Worm (Caenorhabditis elegans) whole organism, late embryonic: ENCODE data around the gene lmp-1.

Experiments used
- C08G9.2 ChIP-seq: sonication (generic microtip); optimal IDR thresholded peaks from 2 replicates; lab custom pipeline; 2016; ENCODE audit warnings: mild to moderate bottlenecking, missing genetic modification characterization, moderate library complexity, missing compliant biosample characterization
- F13H6.1 ChIP-seq: sonication (generic microtip); optimal IDR thresholded peaks from 2 replicates; lab custom pipeline; 2016; ENCODE audit warnings: missing genetic modification characterization, missing compliant biosample characterization
- T23F11.4 ChIP-seq: fragments of 200-800 bp; sonication (Bioruptor generic); optimal IDR thresholded peaks from 2 replicates; lab custom pipeline; 2018; ENCODE audit warnings: mild to moderate bottlenecking, missing genetic modification characterization, missing compliant biosample characterization
- Y22D7AL.16 ChIP-seq: sonication (generic microtip); optimal IDR thresholded peaks from 2 replicates; lab custom pipeline; 2016; ENCODE audit warnings: missing genetic modification characterization, missing compliant biosample characterization
- ahr-1 ChIP-seq: sonication (generic microtip); optimal IDR thresholded peaks from 2 replicates; lab custom pipeline; 2016; ENCODE audit warnings: missing genetic modification characterization, missing compliant biosample characterization
- ceh-14 ChIP-seq: sonication (generic microtip); optimal IDR thresholded peaks from 2 replicates; lab custom pipeline; 2016; ENCODE audit warnings: missing genotype, missing genetic modification characterization, missing compliant biosample characterization
- ceh-18 ChIP-seq: sonication (generic microtip); optimal IDR thresholded peaks from 2 replicates; lab custom pipeline; 2016; ENCODE audit warnings: missing genetic modification characterization, missing compliant biosample characterization
- ceh-19 ChIP-seq: fragments of 200-800 bp; sonication (Bioruptor generic); optimal IDR thresholded peaks from 2 replicates; lab custom pipeline; 2018; ENCODE audit warnings: mild to moderate bottlenecking, missing genetic modification characterization, missing compliant biosample characterization
- ceh-34 ChIP-seq: sonication (generic microtip); optimal IDR thresholded peaks from 2 replicates; lab custom pipeline; 2016; ENCODE audit warnings: mild to moderate bottlenecking, missing genetic modification characterization, missing compliant biosample characterization
- ceh-48 ChIP-seq: sonication (generic microtip); optimal IDR thresholded peaks from 2 replicates; lab custom pipeline; 2016; ENCODE audit warnings: missing genetic modification characterization, inconsistent platforms, missing compliant biosample characterization
- ceh-6 ChIP-seq: fragments of 200-800 bp; sonication (Bioruptor generic); optimal IDR thresholded peaks from 2 replicates; lab custom pipeline; 2018; ENCODE audit warnings: mild to moderate bottlenecking, missing genetic modification characterization, missing compliant biosample characterization
- ceh-9 ChIP-seq: sonication (generic microtip); optimal IDR thresholded peaks from 2 replicates; lab custom pipeline; 2016; ENCODE audit warnings: mild to moderate bottlenecking, missing genetic modification characterization, inconsistent platforms, missing compliant biosample characterization
- che-1 ChIP-seq: sonication (generic microtip); optimal IDR thresholded peaks from 2 replicates; lab custom pipeline; 2016; ENCODE audit warnings: mild to moderate bottlenecking, missing genetic modification characterization, missing compliant biosample characterization
- dmd-4 ChIP-seq: sonication (generic microtip); optimal IDR thresholded peaks from 2 replicates; lab custom pipeline; 2016; ENCODE audit warnings: borderline replicate concordance, missing genetic modification characterization, missing compliant biosample characterization
- elt-2 ChIP-seq: sonication (generic microtip); optimal IDR thresholded peaks from 2 replicates; lab custom pipeline; 2016; ENCODE audit warnings: missing genetic modification reagents, missing genetic modification characterization, missing compliant biosample characterization
- elt-4 ChIP-seq: sonication (generic microtip); optimal IDR thresholded peaks from 2 replicates; lab custom pipeline; 2016; ENCODE audit warnings: missing genetic modification characterization, missing compliant biosample characterization
- ets-4 ChIP-seq: sonication (generic microtip); optimal IDR thresholded peaks from 2 replicates; lab custom pipeline; 2016; ENCODE audit warnings: missing genetic modification characterization, missing compliant biosample characterization
- fax-1 ChIP-seq: sonication (generic microtip); optimal IDR thresholded peaks from 2 replicates; lab custom pipeline; 2016; ENCODE audit warnings: missing genotype, missing genetic modification characterization, missing compliant biosample characterization
- fkh-10 ChIP-seq: fragments of 150-350 bp; optimal IDR thresholded peaks from 2 replicates; lab custom pipeline; 2014; ENCODE audit warnings: missing biosample characterization, missing genetic modification reagents, missing genetic modification characterization
- hlh-15 ChIP-seq: sonication (generic microtip); optimal IDR thresholded peaks from 2 replicates; lab custom pipeline; 2016; ENCODE audit warnings: missing genetic modification characterization, missing compliant biosample characterization
- lim-6 ChIP-seq: sonication (generic microtip); optimal IDR thresholded peaks from 2 replicates; lab custom pipeline; 2016; ENCODE audit warnings: missing genetic modification characterization, missing compliant biosample characterization
- nhr-11 ChIP-seq: fragments of 150-350 bp; optimal IDR thresholded peaks from 2 replicates; lab custom pipeline; 2014; ENCODE audit warnings: missing biosample characterization, missing genetic modification characterization
- nhr-232 ChIP-seq: sonication (generic microtip); optimal IDR thresholded peaks from 2 replicates; lab custom pipeline; 2016; ENCODE audit warnings: missing genetic modification characterization, missing compliant biosample characterization
- odd-2 ChIP-seq: sonication (generic microtip); optimal IDR thresholded peaks from 2 replicates; lab custom pipeline; 2017; ENCODE audit warnings: antibody characterized with exemption, mild to moderate bottlenecking, missing genetic modification characterization, missing compliant biosample characterization
- pha-2 ChIP-seq: sonication (generic microtip); optimal IDR thresholded peaks from 2 replicates; lab custom pipeline; 2017; ENCODE audit warnings: mild to moderate bottlenecking, missing genetic modification characterization, missing compliant biosample characterization
- pha-4 ChIP-seq: fragments of 150-350 bp; optimal IDR thresholded peaks from 2 replicates; lab custom pipeline; 2018; ENCODE audit warnings: missing biosample characterization, missing genetic modification reagents, missing genetic modification characterization
- pqm-1 ChIP-seq: sonication (generic microtip); optimal IDR thresholded peaks from 2 replicates; lab custom pipeline; 2016; ENCODE audit warnings: missing genetic modification characterization, missing compliant biosample characterization
- pros-1 ChIP-seq: fragments of 150-350 bp; optimal IDR thresholded peaks from 2 replicates; lab custom pipeline; 2014; ENCODE audit warnings: missing biosample characterization, missing genetic modification reagents, missing genetic modification characterization
- rnt-1 ChIP-seq: sonication (generic microtip); optimal IDR thresholded peaks from 2 replicates; lab custom pipeline; 2016; ENCODE audit warnings: missing genetic modification characterization, missing compliant biosample characterization
- sox-4 ChIP-seq: sonication (generic microtip); optimal IDR thresholded peaks from 2 replicates; lab custom pipeline; 2017; ENCODE audit warnings: mild to moderate bottlenecking, missing genetic modification characterization, inconsistent platforms, missing compliant biosample characterization
- syd-9 ChIP-seq: sonication (generic microtip); optimal IDR thresholded peaks from 2 replicates; lab custom pipeline; 2016; ENCODE audit warnings: mild to moderate bottlenecking, missing genetic modification characterization, moderate library complexity, missing compliant biosample characterization
- tbx-2 ChIP-seq: sonication (generic microtip); optimal IDR thresholded peaks from 2 replicates; lab custom pipeline; 2016; ENCODE audit warnings: missing genetic modification characterization, missing compliant biosample characterization
- tbx-7 ChIP-seq: sonication (generic microtip); optimal IDR thresholded peaks from 2 replicates; lab custom pipeline; 2016; ENCODE audit warnings: missing genotype, missing genetic modification characterization, missing compliant biosample characterization
- ttx-3 ChIP-seq: sonication (generic microtip); optimal IDR thresholded peaks from 2 replicates; lab custom pipeline; 2016; ENCODE audit warnings: missing genetic modification reagents, missing genetic modification characterization, missing compliant biosample characterization
- unc-3 ChIP-seq, 2 experiments: fragments of 200-800 bp in 1 of 2; sonication (Bioruptor generic) in 1 of 2; sonication (generic microtip) in 1 of 2; conservative IDR thresholded peaks in 1 of 2; optimal IDR thresholded peaks in 1 of 2; 2 replicates each; pipeline versions ENCODE4 v1.3.6 to Lab custom; 2016 to 2022; ENCODE audit warnings: missing compliant biosample characterization in 2 of 2, missing genetic modification characterization in 2 of 2, missing genetic modification reagents in 1 of 2
- unc-42 ChIP-seq: sonication (generic microtip); optimal IDR thresholded peaks from 2 replicates; lab custom pipeline; 2016; ENCODE audit warnings: missing genotype, missing genetic modification characterization, missing compliant biosample characterization
- unc-55 ChIP-seq: sonication (generic microtip); optimal IDR thresholded peaks from 2 replicates; lab custom pipeline; 2017; ENCODE audit warnings: missing biosample characterization, missing genetic modification reagents, missing genetic modification characterization
- unc-86 ChIP-seq: sonication (generic microtip); optimal IDR thresholded peaks from 2 replicates; lab custom pipeline; 2016; ENCODE audit warnings: missing genetic modification characterization, missing compliant biosample characterization

The lmp-1 gene

DNA sequence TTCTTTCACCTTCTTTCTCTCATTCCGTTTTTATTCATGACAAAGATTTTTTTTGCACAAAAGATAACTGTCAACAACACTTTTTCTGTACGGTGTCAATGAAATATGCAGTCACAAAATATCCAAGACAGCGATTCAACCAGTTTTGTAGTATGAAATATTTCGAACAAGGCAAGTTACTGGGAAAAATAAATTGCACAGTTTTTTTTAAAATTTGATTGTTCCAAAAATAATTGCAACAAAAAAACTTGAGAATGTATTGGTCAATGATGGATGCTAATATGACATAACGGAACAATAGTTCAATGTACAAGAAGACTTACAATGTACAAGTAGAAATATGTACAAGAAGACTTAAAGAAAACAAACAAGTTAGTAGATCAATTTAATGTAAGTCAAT is 31.7 kb downstream of the lmp-1 start:
- TF ChIP-seq unc-3 (GFP tag; conservative IDR thresholded peaks at IDR 0.05; lab: Robert Waterston, UW) (no peak), unc-3 (tag; optimal IDR thresholded peaks at IDR 0.05; lab: Kevin White, UChicago) (no peak), ttx-3 (no peak), T23F11.4 (GFP tag; lab: Kevin White, UChicago) (no peak), nhr-11 (tag; lab: Kevin White, UChicago) (no peak), syd-9 (no peak), pros-1 (tag; lab: Kevin White, UChicago) (no peak), pha-2 (no peak), ceh-18 (tag; lab: Kevin White, UChicago) (no peak), fkh-10 (no peak), pha-4 (tag; lab: Kevin White, UChicago) (no peak), ahr-1 (tag; lab: Kevin White, UChicago) (no peak), rnt-1 (tag; lab: Kevin White, UChicago) (no peak), pqm-1 (tag; lab: Kevin White, UChicago) (no peak)

DNA sequence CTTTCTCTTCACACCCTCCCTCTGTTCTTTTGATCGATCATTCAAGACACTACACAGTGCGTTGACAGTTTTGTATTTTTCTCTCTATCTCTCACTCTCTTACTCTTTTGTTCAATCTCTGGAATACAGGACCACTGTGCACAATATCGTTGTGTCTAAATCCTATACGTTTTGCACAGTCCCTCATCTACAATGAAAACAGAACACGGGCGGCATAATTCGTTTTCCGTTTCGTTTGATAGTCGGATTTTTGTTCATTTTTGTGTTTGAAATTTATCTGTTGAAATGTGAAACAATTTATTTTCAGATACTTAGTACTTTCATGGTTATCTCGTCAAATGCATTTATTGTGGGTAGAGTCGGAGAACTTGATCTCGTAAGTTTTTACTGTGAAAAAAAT is 36.0 kb downstream of the lmp-1 start, which contains the start of gene C03B1.7:
Gene C03B1.7, plus strand, starts transcription at position 301 of the 400 bp plus-strand sequence.
- no peak for TF ChIP-seq sox-4 (tag; lab: Kevin White, UChicago)
- no peak for TF ChIP-seq ceh-48
- no peak for TF ChIP-seq ceh-14 (tag; lab: Kevin White, UChicago)
- TF ChIP-seq unc-42 (tag; lab: Kevin White, UChicago): no peak
- no peak for TF ChIP-seq elt-2 (tag; lab: Kevin White, UChicago)
- TF ChIP-seq ahr-1 (tag; lab: Kevin White, UChicago): no peak
- no peak for TF ChIP-seq Y22D7AL.16 (tag; lab: Kevin White, UChicago)
- no peak for TF ChIP-seq hlh-15
- no peak for TF ChIP-seq unc-86 (tag; lab: Kevin White, UChicago)
- TF ChIP-seq rnt-1 (tag; lab: Kevin White, UChicago): no peak
- TF ChIP-seq fax-1: no peak
- no peak for TF ChIP-seq nhr-232 (tag; lab: Kevin White, UChicago)
- TF ChIP-seq fkh-10: no peak
- no peak for TF ChIP-seq tbx-2 (tag; lab: Kevin White, UChicago)
- no peak for TF ChIP-seq F13H6.1 (tag; lab: Kevin White, UChicago)
- TF ChIP-seq pqm-1 (tag; lab: Kevin White, UChicago): no peak
- TF ChIP-seq lim-6 (tag; lab: Kevin White, UChicago): no peak
- TF ChIP-seq ceh-19 (GFP tag; lab: Kevin White, UChicago): no peak
- TF ChIP-seq, all 69 proteins: peak for 0

DNA sequence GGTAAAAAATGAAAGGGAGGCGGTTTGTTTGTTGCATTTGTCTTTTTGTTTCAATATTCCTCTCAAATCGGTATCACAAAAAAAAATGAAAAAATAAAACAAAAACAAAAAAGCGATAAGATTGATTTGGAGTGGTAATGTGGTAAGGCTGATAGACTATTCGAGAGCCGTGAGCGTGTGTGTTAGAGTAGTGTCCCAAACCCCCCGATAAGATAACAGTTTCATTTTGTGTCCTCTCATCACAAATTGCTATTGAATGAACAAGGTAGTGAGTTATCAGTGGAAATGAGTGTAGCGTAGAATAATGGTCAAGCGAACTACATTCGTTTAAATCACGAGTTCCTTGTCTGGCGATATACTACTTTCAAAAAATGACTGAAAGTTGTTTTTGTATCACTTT is 39.0 kb downstream of the lmp-1 start:
- TF ChIP-seq pqm-1 (tag; lab: Kevin White, UChicago) (peak; percentile 40), Y22D7AL.16 (tag; lab: Kevin White, UChicago) (no peak), elt-2 (tag; lab: Kevin White, UChicago) (peak; percentile 92)
- TF ChIP-seq, all 69 proteins: peak for 2

DNA sequence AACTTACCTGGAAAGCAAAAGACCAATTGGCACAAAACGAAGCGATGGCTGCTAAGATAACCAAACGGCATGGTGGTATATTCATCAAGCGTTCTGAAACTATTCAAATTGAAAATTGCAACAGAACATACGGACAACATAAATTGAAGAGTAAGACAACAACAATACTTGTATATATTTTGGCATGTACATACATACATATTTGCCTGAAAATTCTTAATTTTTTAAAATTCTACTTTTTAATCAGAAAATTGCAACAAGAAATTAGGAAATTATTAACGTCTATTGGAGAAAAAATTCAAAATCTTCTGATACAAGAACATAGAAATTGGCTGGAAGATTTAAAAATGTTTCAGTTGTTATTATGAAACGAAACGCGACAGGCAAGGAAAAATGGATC is 39.5 kb downstream of the lmp-1 start, which contains the start of gene C03B1.13:
Gene C03B1.13, minus strand, starts transcription at position 101 of the 400 bp plus-strand sequence.
- no peak for TF ChIP-seq odd-2
- TF ChIP-seq ceh-9 (tag; lab: Kevin White, UChicago): no peak
- no peak for TF ChIP-seq nhr-11 (tag; lab: Kevin White, UChicago)
- no peak for TF ChIP-seq elt-4 (tag; lab: Kevin White, UChicago)
- TF ChIP-seq ets-4: no peak
- TF ChIP-seq ceh-6 (GFP tag; lab: Kevin White, UChicago): no peak
- TF ChIP-seq unc-55 (GFP tag; lab: Kevin White, UChicago): no peak
- TF ChIP-seq ttx-3: no peak
- TF ChIP-seq, all 69 proteins: peak for 0

DNA sequence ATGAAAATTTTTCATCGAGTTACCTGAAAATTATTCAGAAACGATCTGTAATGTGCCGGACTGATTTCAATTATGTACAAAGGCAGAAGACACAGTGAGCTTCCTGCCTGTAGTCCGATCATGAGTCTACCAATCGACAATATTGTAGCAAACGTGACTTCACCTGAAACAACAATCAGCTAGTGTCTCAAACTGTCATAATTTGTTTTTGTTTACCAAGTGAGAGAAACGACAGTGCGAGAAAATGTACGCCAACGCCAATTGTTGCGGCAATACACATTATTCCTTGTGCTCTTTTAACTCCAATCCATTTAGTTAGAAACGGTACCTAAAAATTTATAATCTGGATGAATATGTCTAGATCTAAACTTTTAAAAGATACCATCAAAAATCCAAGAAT is 40.1 kb downstream of the lmp-1 start:
- no peak for TF ChIP-seq ahr-1 (tag; lab: Kevin White, UChicago)
- TF ChIP-seq che-1 (tag; lab: Kevin White, UChicago): no peak
- TF ChIP-seq tbx-7 (tag; lab: Kevin White, UChicago): no peak
- TF ChIP-seq ceh-34 (tag; lab: Kevin White, UChicago): no peak
- TF ChIP-seq dmd-4 (tag; lab: Kevin White, UChicago): no peak
- no peak for TF ChIP-seq sox-4 (tag; lab: Kevin White, UChicago)
- TF ChIP-seq C08G9.2: no peak
- no peak for TF ChIP-seq rnt-1 (tag; lab: Kevin White, UChicago)
